Worm (Caenorhabditis elegans): Measurements from ENCODE around the gene adh-1.

- TF ChIP-seq lsy-2 (tag; optimal IDR thresholded peaks at IDR 0.05): no peak
- TF ChIP-seq nhr-76 (tag; optimal IDR thresholded peaks at IDR 0.05): no peak
- no peak for TF ChIP-seq cnd-1 (tag; optimal IDR thresholded peaks at IDR 0.05)
- no peak for TF ChIP-seq ces-1 (GFP tag; optimal IDR thresholded peaks at IDR 0.05)
- TF ChIP-seq ztf-11 (tag; optimal IDR thresholded peaks at IDR 0.05): no peak
- no peak for TF ChIP-seq pha-4 (tag; optimal IDR thresholded peaks at IDR 0.05)
- no peak for TF ChIP-seq sem-2 (GFP tag; optimal IDR thresholded peaks at IDR 0.05)
- no peak for TF ChIP-seq mep-1 (tag; optimal IDR thresholded peaks at IDR 0.05)
- TF ChIP-seq nhr-12 (tag; optimal IDR thresholded peaks at IDR 0.05): no peak
These were observed 608 bp downstream of the adh-1 start for ce11 chrV:11888656-11889055.

Measured in whole organism, mixed stage, embryonic.